Fruit fly (Drosophila melanogaster): ENCODE measurements around the gene RpS21.

RpS21 gene

DNA sequence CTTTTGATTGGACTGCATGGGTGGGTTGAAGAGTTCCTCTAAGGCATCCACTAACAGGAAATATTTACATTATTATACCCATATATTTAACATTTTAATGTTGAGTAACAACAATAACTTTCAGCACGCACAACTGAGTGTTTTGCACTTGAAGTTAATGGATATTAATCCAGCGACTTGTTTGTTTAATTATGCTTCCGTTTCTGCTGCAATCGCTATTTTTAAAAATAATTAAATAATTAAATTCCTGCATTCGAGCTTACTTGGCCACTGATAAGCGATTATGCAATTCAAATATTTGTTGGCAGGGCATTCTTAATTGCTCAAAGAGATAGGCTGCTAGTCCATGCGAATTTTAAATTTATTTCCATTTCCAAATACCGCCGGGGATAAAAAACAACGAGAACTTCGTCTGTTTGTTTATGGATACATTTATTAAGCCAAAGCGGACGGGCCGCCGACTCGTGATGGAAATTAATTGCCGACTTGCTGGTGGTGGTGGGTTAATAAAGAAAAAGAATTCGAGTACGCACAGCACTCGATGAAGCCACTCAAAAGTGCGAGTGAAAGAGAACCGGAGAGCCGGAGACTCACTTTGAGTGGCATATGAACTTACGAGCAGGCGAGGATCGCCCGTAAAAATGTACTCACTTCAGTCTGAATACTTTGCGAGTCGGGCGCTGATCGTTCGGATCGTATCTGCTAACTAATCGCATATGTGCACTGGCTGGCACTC is 6.2 kb downstream of the RpS21 start (continued):
- TF ChIP-seq CG10543 (GFP tag; optimal IDR thresholded peaks at IDR 0.05) (peak; percentile 35), CG5245 (GFP tag; optimal IDR thresholded peaks at IDR 0.05) (no peak), CG17568 (GFP tag; optimal IDR thresholded peaks at IDR 0.05) (peak; percentile 22), lola (GFP tag; optimal IDR thresholded peaks at IDR 0.05) (peak in 1 of 3 experiments; percentile 1), trem (tag; optimal IDR thresholded peaks at IDR 0.05) (no peak), CG1024 (GFP tag; IDR thresholded peaks at IDR 0.05) (0 out of 2 replicates have a peak, but pooled peaks have one; percentile 7), Atf3 (GFP tag; optimal IDR thresholded peaks at IDR 0.05) (no peak), CG3163 (GFP tag; optimal IDR thresholded peaks at IDR 0.05) (peak; percentile 20), klu (GFP tag; IDR thresholded peaks at IDR 0.05) (no peak), tna (GFP tag; IDR thresholded peaks at IDR 0.05; ENCODE audit: partially characterized antibody) (peak; percentile 62; the same call in 1 of the 2 replicates), HHEX (GFP tag; optimal IDR thresholded peaks at IDR 0.05) (peak; percentile 19), Rfx (GFP tag; IDR thresholded peaks at IDR 0.05) (0 out of 2 replicates have a peak, but pooled peaks have one; percentile 8), Fer2 (tag; optimal IDR thresholded peaks at IDR 0.05) (no peak), pan (optimal IDR thresholded peaks at IDR 0.05) (no peak), pan (GFP tag; optimal IDR thresholded peaks at IDR 0.05 in 1 of 2, IDR thresholded peaks at IDR 0.05 in 1 of 2) (peak in 1 of 2 experiments; percentile 34), CG1602 (GFP tag; optimal IDR thresholded peaks at IDR 0.05) (no peak), Bgb (GFP tag; IDR thresholded peaks at IDR 0.05; ENCODE audit: partially characterized antibody) (peak; percentile 79), sna (GFP tag; IDR thresholded peaks at IDR 0.05; ENCODE audit: partially characterized antibody) (0 out of 2 replicates have a peak, but pooled peaks have one; percentile 39), Vsx1 (GFP tag; optimal IDR thresholded peaks at IDR 0.05) (no peak), sd (tag; optimal IDR thresholded peaks at IDR 0.05) (peak; percentile 75), CG7987 (GFP tag; optimal IDR thresholded peaks at IDR 0.05) (no peak), fd102C (GFP tag; optimal IDR thresholded peaks at IDR 0.05) (no peak), Dbx (GFP tag; IDR thresholded peaks at IDR 0.05) (peak; percentile 18; the same call in 1 of the 3 replicates), sens (GFP tag) (peak; percentile 47), CG9817 (tag; optimal IDR thresholded peaks at IDR 0.05) (no peak), E2f2 (GFP tag; IDR thresholded peaks at IDR 0.05) (0 out of 2 replicates have a peak, but pooled peaks have one; percentile 9), CG15269 (tag; optimal IDR thresholded peaks at IDR 0.05) (peak; percentile 0), dmrt99B (tag; optimal IDR thresholded peaks at IDR 0.05) (peak; percentile 5), CG2712 (tag; optimal IDR thresholded peaks at IDR 0.05) (peak; percentile 28), CG6854 (GFP tag; optimal IDR thresholded peaks at IDR 0.05) (peak; percentile 3), fd64A (GFP tag; optimal IDR thresholded peaks at IDR 0.05) (peak; percentile 49), grn (GFP tag; optimal IDR thresholded peaks at IDR 0.05) (peak; percentile 8), CG10654 (GFP tag; optimal IDR thresholded peaks at IDR 0.05) (no peak), CG16779 (GFP tag; IDR thresholded peaks at IDR 0.05) (no peak), CG30431 (GFP tag; optimal IDR thresholded peaks at IDR 0.05) (no peak), bsh (GFP tag; optimal IDR thresholded peaks at IDR 0.05) (peak; percentile 7 to 55), bbx (GFP tag; IDR thresholded peaks at IDR 0.05; ENCODE audit: partially characterized antibody) (peak; percentile 80), CG1603 (tag; optimal IDR thresholded peaks at IDR 0.05) (no peak), sqz (GFP tag; optimal IDR thresholded peaks at IDR 0.05) (peak; percentile 19), B-H1 (GFP tag; IDR thresholded peaks at IDR 0.05) (no peak; the same call in 2 of the 3 replicates), kni (GFP tag; optimal IDR thresholded peaks at IDR 0.05) (peak; percentile 16), HLH4C (GFP tag; IDR thresholded peaks at IDR 0.05; ENCODE audit: partially characterized antibody) (peak; percentile 31; the same call in 1 of the 3 replicates), tup (GFP tag; optimal IDR thresholded peaks at IDR 0.05) (no peak), wek (GFP tag; optimal IDR thresholded peaks at IDR 0.05) (peak; percentile 39), Adf1 (GFP tag; IDR thresholded peaks at IDR 0.05) (no peak), CG13296 (GFP tag; optimal IDR thresholded peaks at IDR 0.05) (peak; percentile 33), Hey (tag; optimal IDR thresholded peaks at IDR 0.05) (no peak), CG4820 (GFP tag; optimal IDR thresholded peaks at IDR 0.05) (no peak)

All from whole organism, embryonic.